Worm (Caenorhabditis elegans) whole organism, L4 larva: ENCODE data around the gene D2024.18.

ENCODE experiments used
- ama-1 ChIP-seq: fragments of 150-350 bp; optimal IDR thresholded peaks from 2 replicates; lab custom pipeline; 2014; ENCODE audit warnings: inconsistent platforms, mixed read lengths
- egl-27 ChIP-seq: sonication (generic microtip); optimal IDR thresholded peaks from 3 replicates; lab custom pipeline; 2017; ENCODE audit warnings: missing biosample characterization, missing genetic modification reagents, missing genetic modification characterization

ce11 chrIV:7287474-7287873 lies 37.2 kb downstream of the D2024.18 start, which contains the start of gene F42C5.3:
- TF ChIP-seq ama-1 (no peak), egl-27 (no peak)
